Worm (Caenorhabditis elegans) whole organism, L2 larva: ENCODE results near the gene algn-1.
A peak's percentile ranks its signal among the peaks of the same experiment; 100 is the strongest.

Experiments used
- ZK546.5 ChIP-seq: sonication (generic microtip); optimal IDR thresholded peaks from 2 replicates; lab custom pipeline; 2017; ENCODE audit warnings: missing biosample characterization, missing genetic modification characterization
- ama-1 ChIP-seq: fragments of 150-350 bp; optimal IDR thresholded peaks from 2 replicates; lab custom pipeline; 2018; ENCODE audit warnings: inconsistent platforms
- ceh-82 ChIP-seq: fragments of 150-350 bp; optimal IDR thresholded peaks from 2 replicates; lab custom pipeline; 2014; ENCODE audit warnings: missing biosample characterization, missing genetic modification characterization
- elt-1 ChIP-seq: fragments of 150-350 bp; optimal IDR thresholded peaks from 2 replicates; lab custom pipeline; 2014; ENCODE audit warnings: missing biosample characterization, missing genetic modification characterization
- lin-13 ChIP-seq: fragments of 150-350 bp; optimal IDR thresholded peaks from 2 replicates; lab custom pipeline; 2014; ENCODE audit warnings: missing biosample characterization, missing genetic modification reagents, missing genetic modification characterization
- mab-5 ChIP-seq: fragments of 150-350 bp; optimal IDR thresholded peaks from 2 replicates; lab custom pipeline; 2014; ENCODE audit warnings: missing biosample characterization, missing genetic modification characterization
- nhr-77 ChIP-seq: fragments of 150-350 bp; optimal IDR thresholded peaks from 2 replicates; lab custom pipeline; 2014; ENCODE audit warnings: missing biosample characterization, missing genetic modification characterization
- sma-9 ChIP-seq, 2 experiments: fragments of 150-350 bp in 1 of 2; sonication (generic microtip) in 1 of 2; optimal IDR thresholded peaks; 2 replicates each; lab custom pipeline; 2014 to 2016; ENCODE audit warnings: missing genetic modification characterization in 2 of 2, mild to moderate bottlenecking in 1 of 2, missing biosample characterization in 1 of 2, missing compliant biosample characterization in 1 of 2, missing genetic modification reagents in 1 of 2, moderate library complexity in 1 of 2
- snpc-4 ChIP-seq: fragments of 150-350 bp; optimal IDR thresholded peaks from 2 replicates; lab custom pipeline; 2014; ENCODE audit warnings: missing biosample characterization, missing genetic modification characterization
- unc-39 ChIP-seq: fragments of 150-350 bp; optimal IDR thresholded peaks from 2 replicates; lab custom pipeline; 2014; ENCODE audit warnings: missing biosample characterization, missing genetic modification characterization
- unc-62 ChIP-seq: fragments of 150-350 bp; optimal IDR thresholded peaks from 2 replicates; lab custom pipeline; 2014; ENCODE audit warnings: missing biosample characterization, missing genetic modification reagents, missing genetic modification characterization

ce11 chrIII:6415306-6415973 is 44.5 kb upstream of the algn-1 start, which contains the start of gene nas-4:
- no peak for TF ChIP-seq ZK546.5 (tag; lab: Kevin White, UChicago)
- TF ChIP-seq elt-1 = no peak
- TF ChIP-seq nhr-77 = no peak
- TF ChIP-seq ama-1 (lab: Kevin White, UChicago) = peak; percentile 69
- TF ChIP-seq lin-13 (GFP tag; lab: Kevin White, UChicago) = peak; percentile 42
- no peak for TF ChIP-seq snpc-4
- no peak for TF ChIP-seq unc-62 (GFP tag; lab: Kevin White, UChicago)
- TF ChIP-seq ceh-82 (tag; lab: Kevin White, UChicago) = no peak
- TF ChIP-seq unc-39 (tag; lab: Kevin White, UChicago) = no peak
- no peak for TF ChIP-seq mab-5 (tag; lab: Kevin White, UChicago)
- no peak for TF ChIP-seq sma-9 (GFP tag; optimal IDR thresholded peaks at IDR 0.05; lab: Kevin White, UChicago)
- TF ChIP-seq sma-9 (tag; optimal IDR thresholded peaks at IDR 0.05; lab: Kevin White, UChicago) = no peak
